Fruit fly (Drosophila melanogaster): ENCODE measurements around the gene NSD.

dm6 chr3R:27928984-27929924 lies 8.4 kb downstream of the NSD start:
- TF ChIP-seq Pif1A (GFP tag; optimal IDR thresholded peaks at IDR 0.05) (no peak), Pif1B (GFP tag; optimal IDR thresholded peaks at IDR 0.05) (no peak), CG34367 (tag; optimal IDR thresholded peaks at IDR 0.05) (no peak), CG4496 (GFP tag; IDR thresholded peaks at IDR 0.05) (0 out of 3 replicates have a peak, but pooled peaks have one; percentile 18)
